Worm (Caenorhabditis elegans): ENCODE results near the gene Y44A6D.1.
A peak's percentile ranks its signal among the peaks of the same experiment; 100 is the strongest.

Gene Y44A6D.1

ce11 chrV:20776761-20777160 is 13.1 kb downstream of the Y44A6D.1 start:
- TF ChIP-seq snpc-4 (tag; optimal IDR thresholded peaks at IDR 0.05) (no peak), pax-3 (tag; optimal IDR thresholded peaks at IDR 0.05) (peak; percentile 29), pag-3 (tag; optimal IDR thresholded peaks at IDR 0.05; ENCODE audit: borderline replicate concordance, insufficient read depth) (no peak), unc-86 (tag; optimal IDR thresholded peaks at IDR 0.05) (no peak), mdl-1 (tag; optimal IDR thresholded peaks at IDR 0.05) (peak in 1 of 2 experiments; percentile 88), aha-1 (tag; optimal IDR thresholded peaks at IDR 0.05) (no peak), fkh-8 (tag; optimal IDR thresholded peaks at IDR 0.05) (peak; percentile 90), ceh-82 (tag; optimal IDR thresholded peaks at IDR 0.05) (peak; percentile 33 to 66 (median 42)), ztf-4 (tag; optimal IDR thresholded peaks at IDR 0.05) (peak; percentile 30), C34B4.2 (tag; optimal IDR thresholded peaks at IDR 0.05) (no peak), elt-2 (tag; optimal IDR thresholded peaks at IDR 0.05) (peak; percentile 29), nhr-71 (tag; optimal IDR thresholded peaks at IDR 0.05) (peak; percentile 89), C16A3.4 (tag; optimal IDR thresholded peaks at IDR 0.05) (peak; percentile 21), jun-1 (tag; optimal IDR thresholded peaks at IDR 0.05) (peak; percentile 50), efl-1 (optimal IDR thresholded peaks at IDR 0.05) (peak; percentile 37), efl-1 (GFP tag; optimal IDR thresholded peaks at IDR 0.05 in 1 of 2) (peak in 1 of 2 experiments; percentile 72), sox-4 (tag; optimal IDR thresholded peaks at IDR 0.05) (no peak), hlh-17 (GFP tag; optimal IDR thresholded peaks at IDR 0.05; ENCODE audit: borderline replicate concordance) (no peak), lin-35 (GFP tag; optimal IDR thresholded peaks at IDR 0.05) (peak; percentile 64 to 73), unc-130 (tag; optimal IDR thresholded peaks at IDR 0.05) (peak; percentile 19), nhr-47 (tag; optimal IDR thresholded peaks at IDR 0.05) (peak; percentile 70), nhr-28 (tag; optimal IDR thresholded peaks at IDR 0.05) (no peak), lsy-2 (tag; optimal IDR thresholded peaks at IDR 0.05) (peak; percentile 40 to 60), lin-14 (GFP tag; optimal IDR thresholded peaks at IDR 0.05) (peak; percentile 92), lir-3 (tag; optimal IDR thresholded peaks at IDR 0.05; ENCODE audit: poor library complexity) (peak; percentile 8), aly-2 (tag; optimal IDR thresholded peaks at IDR 0.05) (no peak), skn-1 (tag; optimal IDR thresholded peaks at IDR 0.05) (peak; percentile 54), ceh-90 (tag; optimal IDR thresholded peaks at IDR 0.05) (no peak), pqm-1 (tag; optimal IDR thresholded peaks at IDR 0.05) (no peak), ceh-88 (GFP tag; IDR thresholded peaks at IDR 0.05) (no peak), xbp-1 (tag; optimal IDR thresholded peaks at IDR 0.05) (peak; percentile 43), nhr-11 (tag; optimal IDR thresholded peaks at IDR 0.05) (no peak), ets-5 (GFP tag; IDR thresholded peaks at IDR 0.05) (no peak), rnt-1 (tag; optimal IDR thresholded peaks at IDR 0.05) (peak; percentile 55), ama-1 (optimal IDR thresholded peaks at IDR 0.05) (peak; percentile 46), mab-9 (GFP tag; IDR thresholded peaks at IDR 0.05) (no peak), nhr-77 (tag; optimal IDR thresholded peaks at IDR 0.05) (peak; percentile 72), isw-1 (GFP tag; IDR thresholded peaks at IDR 0.05) (peak; percentile 20; the same call in 1 of the 2 replicates), nhr-20 (tag; optimal IDR thresholded peaks at IDR 0.05) (peak; percentile 88), mef-2 (tag; optimal IDR thresholded peaks at IDR 0.05) (peak; percentile 32), fkh-10 (GFP tag; optimal IDR thresholded peaks at IDR 0.05) (peak; percentile 52), dpl-1 (GFP tag; optimal IDR thresholded peaks at IDR 0.05) (peak in 2 of 3 experiments; percentile 5 to 42), unc-62 (GFP tag; optimal IDR thresholded peaks at IDR 0.05) (no peak), snu-23 (GFP tag; optimal IDR thresholded peaks at IDR 0.05) (peak; percentile 80), nhr-90 (tag; optimal IDR thresholded peaks at IDR 0.05; ENCODE audit: poor library complexity) (peak; percentile 35), nhr-85 (tag) (no peak), mep-1 (tag; optimal IDR thresholded peaks at IDR 0.05) (peak; percentile 67), sptf-1 (tag; optimal IDR thresholded peaks at IDR 0.05) (no peak), lin-13 (GFP tag; optimal IDR thresholded peaks at IDR 0.05) (peak; percentile 70), nhr-237 (tag; optimal IDR thresholded peaks at IDR 0.05) (peak; percentile 69), unc-30 (tag; optimal IDR thresholded peaks at IDR 0.05) (no peak), dsc-1 (tag; optimal IDR thresholded peaks at IDR 0.05) (peak; percentile 26), ztf-11 (tag; optimal IDR thresholded peaks at IDR 0.05) (no peak), egl-13 (tag; optimal IDR thresholded peaks at IDR 0.05) (peak; percentile 37)

Data from whole organism, L1 larva.